Worm (Caenorhabditis elegans): ENCODE measurements around the gene F26G1.1.

ce11 chrII:4748374-4748773, 43.0 kb upstream of the F26G1.1 start:
- TF ChIP-seq tbx-37 (GFP tag; conservative IDR thresholded peaks at IDR 0.05) (no peak), aly-1 (tag; optimal IDR thresholded peaks at IDR 0.05) (no peak), pes-1 (GFP tag; IDR thresholded peaks at IDR 0.05) (no peak), ama-1 (optimal IDR thresholded peaks at IDR 0.05) (no peak)
